Fruit fly (Drosophila melanogaster) whole organism, larva: ENCODE data around the gene Fmr1.

ENCODE experiments used
- noc ChIP-seq: fragments of 200-800 bp; sonication (Bioruptor generic); optimal IDR thresholded peaks from 3 replicates; lab custom pipeline; 2019; ENCODE audit warnings: missing biosample characterization, mild to moderate bottlenecking, missing genetic modification characterization, moderate library complexity

Fmr1 gene

DNA sequence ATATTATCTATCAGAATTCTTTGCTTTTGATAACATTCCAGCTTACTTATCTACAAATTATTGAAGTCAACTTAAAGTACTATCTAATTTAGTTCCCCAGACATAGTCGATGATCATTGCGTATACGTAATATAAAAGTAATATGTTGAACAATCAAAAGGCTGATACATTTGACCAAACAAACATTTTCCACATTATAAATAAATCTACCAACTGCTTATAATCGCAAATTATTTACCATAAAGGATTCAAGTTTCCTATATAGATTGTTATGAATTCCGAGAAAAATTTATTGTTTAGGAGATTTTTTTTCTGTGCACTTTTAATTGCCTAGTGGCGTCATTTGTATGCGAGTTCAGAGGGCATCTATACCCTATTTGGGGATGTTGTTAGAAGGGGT is 23.2 kb downstream of the Fmr1 start:
- no peak for TF ChIP-seq noc (tag; lab: Kevin White, UChicago)

DNA sequence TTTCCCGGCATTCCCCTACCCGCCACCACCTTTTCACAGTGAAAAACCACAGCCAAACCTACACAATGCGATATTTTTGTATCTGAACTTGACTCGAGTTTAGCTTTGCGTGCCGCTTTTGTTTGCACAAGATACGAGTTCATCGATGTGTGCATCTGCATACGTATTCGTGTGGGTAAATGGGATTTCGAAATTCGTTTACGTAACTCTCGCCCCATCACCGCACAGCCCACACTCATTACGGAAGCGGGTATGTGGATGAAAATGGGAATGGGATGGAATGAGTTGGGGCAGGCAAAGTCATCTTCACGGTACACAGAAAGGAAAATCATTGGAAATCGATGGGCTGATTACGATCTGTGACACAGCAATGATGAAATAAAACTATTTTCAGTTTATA is 23.7 kb downstream of the Fmr1 start:
- no peak for TF ChIP-seq noc (tag; lab: Kevin White, UChicago)

DNA sequence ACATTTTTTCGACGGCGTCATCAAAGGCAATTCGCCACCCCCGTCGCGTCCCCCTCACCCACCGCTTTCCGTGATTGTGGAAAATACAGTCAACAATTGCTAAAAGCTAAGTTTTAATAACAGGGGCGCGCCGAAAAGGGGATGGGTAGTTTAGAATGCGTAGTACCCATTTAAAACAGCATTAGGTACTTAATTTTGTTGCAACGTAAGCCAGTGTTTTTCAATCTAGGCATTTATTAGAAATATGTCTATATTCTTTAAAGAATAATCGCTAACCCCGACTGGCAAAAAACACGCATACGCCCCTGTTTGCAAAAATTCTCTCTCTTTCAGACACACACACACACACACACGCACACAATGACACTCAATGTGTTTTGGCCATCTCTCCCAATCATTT is 25.0 kb downstream of the Fmr1 start:
- peak; percentile 93 for TF ChIP-seq noc (tag; lab: Kevin White, UChicago)

DNA sequence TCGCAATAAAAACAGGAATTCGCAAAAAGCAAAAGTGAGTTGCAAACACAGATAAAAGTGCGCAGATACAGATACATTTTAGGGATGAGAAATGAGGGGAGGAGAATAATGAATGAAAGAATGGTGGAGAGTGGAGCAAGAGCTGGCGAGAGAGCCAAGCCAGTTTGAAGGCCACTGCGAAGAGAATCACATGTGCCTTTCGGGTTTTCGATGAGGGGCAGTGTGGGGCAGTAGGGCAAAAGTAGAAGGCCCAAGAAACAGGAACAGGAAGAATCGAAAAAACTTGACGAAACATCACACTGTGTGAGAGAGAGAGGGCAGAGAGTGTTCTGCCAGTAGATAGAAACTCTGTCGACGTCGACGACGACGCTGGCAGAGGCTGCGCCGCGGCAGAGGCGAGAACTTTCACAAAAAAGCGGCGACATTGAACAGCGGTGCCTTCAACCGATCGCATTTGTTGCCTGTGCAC is 25.7 kb downstream of the Fmr1 start:
- TF ChIP-seq noc (tag; lab: Kevin White, UChicago): no peak

DNA sequence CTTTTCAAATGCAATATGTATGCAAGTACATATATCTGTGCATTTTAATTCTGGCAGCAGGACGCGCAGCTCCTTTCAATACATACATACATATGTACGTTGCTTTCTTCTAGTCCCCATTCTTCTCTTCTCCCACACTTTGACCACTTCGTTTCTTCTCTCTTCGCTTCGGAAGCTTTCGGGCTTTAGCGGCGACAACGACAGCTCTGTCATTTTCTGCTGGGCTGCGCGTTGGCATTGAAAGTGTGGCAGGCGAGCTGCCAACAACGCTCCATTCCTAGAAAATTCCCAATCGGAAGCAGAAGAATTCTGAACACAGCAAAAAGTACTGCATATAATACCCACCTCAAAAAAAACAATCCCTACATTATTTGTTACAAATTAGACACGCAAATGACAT is 26.8 kb downstream of the Fmr1 start:
- no peak for TF ChIP-seq noc (tag; lab: Kevin White, UChicago)

DNA sequence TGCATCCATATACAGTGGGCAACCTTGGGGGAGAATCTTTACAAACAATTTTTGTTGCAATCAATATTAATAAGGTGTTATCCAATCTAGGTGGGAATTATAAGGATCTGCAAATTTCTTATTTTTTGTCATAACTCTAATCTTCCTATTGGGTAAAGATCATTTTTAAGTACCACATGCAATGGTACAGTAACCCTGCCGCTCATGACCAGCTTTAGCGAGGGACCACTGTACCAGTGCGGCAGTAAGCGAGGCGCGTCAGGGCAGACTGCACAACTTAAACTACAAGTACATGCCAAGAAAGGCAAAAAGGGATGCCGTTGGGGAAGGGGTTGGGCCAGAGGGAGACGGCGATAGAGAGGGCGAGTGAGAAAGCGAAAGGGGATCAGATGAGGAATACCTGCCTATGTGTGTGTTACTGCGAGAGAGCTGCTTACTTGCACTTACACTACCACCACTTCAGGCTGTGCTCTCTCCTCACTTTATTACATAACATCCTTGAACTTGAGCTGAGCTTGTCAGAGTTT is 27.3 kb downstream of the Fmr1 start:
- no peak for TF ChIP-seq noc (tag; lab: Kevin White, UChicago)

DNA sequence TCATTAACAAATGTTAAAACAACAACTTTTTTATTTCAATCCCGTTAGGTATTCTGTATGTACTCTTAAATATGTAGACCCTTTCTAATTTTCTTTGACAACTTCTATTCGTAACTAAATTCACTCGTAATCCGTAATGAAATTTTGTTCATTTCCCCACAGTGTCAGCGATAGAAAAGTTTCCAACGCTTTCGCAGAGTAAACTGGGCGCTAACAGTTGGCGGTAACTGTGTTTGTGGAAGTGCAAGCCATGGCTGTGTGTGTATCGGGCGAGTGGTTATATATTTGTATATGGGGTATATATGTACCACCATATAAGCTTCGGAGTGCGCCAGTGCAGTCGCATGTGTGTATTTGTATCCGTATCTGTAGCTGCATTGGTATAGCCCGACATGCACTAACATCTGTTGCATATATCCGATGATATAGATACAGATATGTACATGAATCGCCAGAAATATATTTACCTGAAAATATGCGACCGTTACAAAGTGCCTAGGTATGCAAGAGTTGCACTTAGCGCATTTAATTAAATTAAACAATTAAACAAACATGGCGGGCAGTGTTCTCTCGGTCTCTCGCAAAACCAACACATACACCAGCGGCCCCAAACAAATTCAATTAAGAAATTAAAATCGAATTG is 28.3 kb downstream of the Fmr1 start:
- no peak for TF ChIP-seq noc (tag; lab: Kevin White, UChicago)

DNA sequence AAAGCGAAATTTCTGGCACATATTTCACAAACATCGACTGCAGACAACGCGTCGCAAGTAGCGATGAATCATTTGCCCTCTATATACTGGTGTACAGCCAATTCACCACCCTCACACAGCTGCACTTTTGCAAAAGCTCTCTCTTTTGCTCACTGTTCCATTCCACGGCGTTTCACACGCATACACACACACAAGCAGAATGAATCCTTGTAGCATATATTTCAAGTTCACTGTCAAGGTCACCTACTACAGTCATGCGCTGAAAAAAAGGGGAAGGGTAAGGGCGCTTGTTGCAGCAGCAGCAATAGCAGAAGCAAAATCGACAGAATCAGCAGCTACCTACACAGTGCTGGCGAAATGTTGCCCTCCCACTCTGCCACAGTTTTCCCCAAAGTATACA is 29.2 kb downstream of the Fmr1 start:
- TF ChIP-seq noc (tag; lab: Kevin White, UChicago): no peak

DNA sequence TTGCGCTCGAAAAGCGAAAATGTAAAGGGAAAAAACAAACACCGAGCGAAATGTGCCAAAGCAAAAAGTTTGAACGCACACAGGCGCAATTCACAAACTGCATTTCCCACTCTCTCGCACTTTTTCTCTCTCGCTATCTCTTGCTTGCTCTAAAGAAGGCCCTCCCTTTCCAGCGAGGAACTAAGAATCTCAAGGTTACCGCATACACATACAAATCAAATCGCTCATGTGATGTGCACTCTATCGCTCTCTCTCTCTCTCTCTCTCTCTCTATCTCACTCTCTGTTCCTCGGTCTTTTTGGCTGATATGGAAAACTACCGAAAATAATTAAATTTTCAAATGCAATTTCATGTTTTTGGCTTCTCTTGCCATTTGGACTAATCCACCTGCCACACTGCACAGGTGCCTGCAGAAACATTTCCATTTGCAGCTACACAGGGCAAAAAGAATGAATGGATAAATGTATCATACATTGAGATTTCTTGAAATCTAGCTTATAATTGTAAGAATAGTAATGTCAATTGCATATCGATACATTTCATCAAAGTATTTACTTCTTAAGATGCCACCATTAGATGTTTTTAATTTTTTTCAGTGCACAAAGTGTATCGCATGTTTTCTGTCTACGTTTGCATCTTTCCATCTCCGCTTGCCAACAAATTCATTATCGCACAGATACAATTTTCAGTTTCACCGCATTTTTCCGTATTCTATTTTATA is 30.5 kb downstream of the Fmr1 start:
- no peak for TF ChIP-seq noc (tag; lab: Kevin White, UChicago)

DNA sequence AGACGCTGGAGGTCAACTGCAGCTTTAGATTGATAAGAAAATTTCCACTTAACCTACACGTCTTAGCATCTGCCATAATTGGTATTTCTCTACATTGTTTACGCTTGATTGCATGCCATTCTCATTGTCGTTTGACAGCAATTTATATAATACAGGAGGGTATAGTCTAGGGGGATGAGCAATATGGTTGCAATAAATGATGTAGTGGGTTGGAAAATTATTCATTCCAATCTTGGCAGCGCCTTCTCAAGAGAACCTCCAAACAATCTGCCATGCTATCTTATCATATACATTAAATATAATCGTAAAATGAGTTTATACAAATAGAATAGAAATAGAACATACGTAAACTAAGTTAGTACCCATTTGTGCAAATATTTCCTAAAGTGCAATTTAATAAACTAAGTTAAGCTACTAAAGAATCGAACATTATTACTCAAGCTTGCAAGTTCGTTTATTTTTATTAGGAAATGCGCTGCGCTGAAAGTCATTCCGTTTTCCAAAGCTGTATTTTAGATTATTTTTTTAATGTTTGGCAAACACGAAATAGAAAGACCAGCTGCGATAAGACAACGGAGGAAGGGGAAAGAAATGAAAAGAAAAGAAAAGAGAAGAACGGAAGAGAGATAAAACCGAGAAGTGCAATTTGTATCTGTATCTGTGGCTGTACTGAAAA is 31.3 kb downstream of the Fmr1 start:
- no peak for TF ChIP-seq noc (tag; lab: Kevin White, UChicago)

DNA sequence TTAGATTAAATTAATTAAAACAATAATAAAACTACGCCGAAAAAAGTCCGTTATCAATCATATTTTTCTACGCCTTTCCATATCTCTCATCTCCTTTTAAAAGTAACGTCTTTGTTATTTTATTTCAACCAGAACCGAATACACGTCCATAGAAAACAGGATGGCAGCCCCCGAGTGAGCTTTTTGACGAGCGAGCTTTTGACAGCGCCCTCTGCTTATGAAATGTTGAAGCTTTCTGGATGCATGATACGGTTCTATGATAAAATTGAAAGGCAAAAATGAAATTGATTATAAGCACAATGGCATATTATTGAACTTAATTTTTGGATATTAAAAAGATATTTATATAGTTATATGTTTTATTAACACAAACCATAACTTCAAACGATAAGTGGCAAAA is 33.3 kb downstream of the Fmr1 start:
- TF ChIP-seq noc (tag; lab: Kevin White, UChicago): no peak

DNA sequence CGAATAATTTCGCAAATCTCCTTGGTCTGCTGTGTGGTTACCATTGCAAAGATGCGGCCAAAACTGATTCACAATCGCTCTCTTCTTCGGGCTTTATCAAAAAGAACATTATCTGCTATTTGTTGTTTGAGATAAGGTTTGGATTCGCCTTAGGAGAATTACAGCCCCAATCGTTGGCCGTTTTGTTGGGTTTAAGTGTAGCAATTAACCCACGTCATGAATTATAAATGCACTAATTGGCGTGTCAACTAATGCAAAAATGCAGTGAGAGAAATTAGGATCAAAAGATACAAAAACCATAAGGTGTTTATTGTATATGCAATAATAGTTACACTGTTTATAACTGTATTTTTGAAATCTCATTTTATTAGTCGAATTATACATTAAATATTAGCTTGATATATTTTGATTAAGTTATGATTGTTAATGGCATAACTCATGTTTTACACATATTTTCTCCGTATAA is 34.6 kb downstream of the Fmr1 start, which contains the start of gene Alp13:
TSS of gene Alp13 (minus strand) at position 51 of the 466 bp plus-strand sequence.
- TF ChIP-seq noc (tag; lab: Kevin White, UChicago): no peak

DNA sequence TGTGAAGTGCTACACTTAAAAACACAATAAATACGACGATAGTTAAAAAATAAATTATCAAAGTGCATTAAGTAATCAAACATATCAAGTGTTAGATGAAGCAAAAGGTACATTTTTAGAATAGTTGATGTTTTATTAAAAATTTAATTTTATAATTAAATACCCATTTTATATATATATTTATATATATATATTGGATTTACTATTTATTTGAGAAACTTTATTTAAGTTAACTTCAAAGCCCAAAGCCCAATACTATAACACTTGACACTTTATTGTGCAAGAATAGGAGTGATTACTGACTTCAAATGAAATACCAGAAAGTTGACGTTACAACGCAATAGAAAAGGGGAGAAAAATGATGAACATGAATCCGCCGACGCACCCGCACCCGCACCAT is 39.1 kb downstream of the Fmr1 start, which contains the start of gene nerfin-2:
TSS of gene nerfin-2 (plus strand) at position 301 of the 400 bp plus-strand sequence.
- no peak for TF ChIP-seq noc (tag; lab: Kevin White, UChicago)

DNA sequence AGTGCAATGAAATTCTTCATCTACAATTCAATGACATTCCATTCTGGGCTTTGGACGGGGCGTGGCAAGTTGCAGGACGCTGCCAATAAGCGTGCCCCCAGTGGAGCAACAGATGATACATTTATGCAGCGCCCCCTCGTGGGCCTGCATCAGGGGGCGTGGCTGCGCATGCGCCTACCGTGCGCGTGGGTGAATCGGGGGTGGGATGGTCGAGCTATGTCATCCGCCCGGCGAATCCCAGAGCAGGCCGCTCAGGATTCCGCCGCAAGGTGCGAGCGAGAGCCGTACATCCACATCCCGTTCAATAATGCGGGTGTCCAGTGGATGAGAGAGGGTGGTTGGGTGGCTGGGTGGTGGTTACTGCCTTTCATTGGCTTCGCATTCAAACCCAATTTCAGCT is 39.7 kb downstream of the Fmr1 start:
- no peak for TF ChIP-seq noc (tag; lab: Kevin White, UChicago)

DNA sequence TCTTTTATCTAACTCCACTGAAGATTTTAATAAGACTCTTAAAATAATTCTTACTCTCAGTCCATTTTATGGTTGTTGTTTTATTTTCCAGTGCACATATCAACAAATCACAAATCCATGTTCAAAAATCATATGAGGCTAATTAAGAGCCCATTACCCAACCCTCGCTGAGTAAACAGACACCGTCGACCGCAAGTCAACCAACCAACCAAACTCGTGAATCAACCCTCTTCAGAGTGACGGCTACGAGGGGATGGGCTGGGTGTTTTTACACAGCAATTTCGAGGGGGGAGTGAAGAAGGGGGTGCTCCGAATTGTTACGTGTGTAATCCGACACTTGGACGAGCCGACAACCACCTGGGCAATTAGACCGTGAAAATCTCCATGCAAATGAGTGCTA is 41.1 kb downstream of the Fmr1 start:
- TF ChIP-seq noc (tag; lab: Kevin White, UChicago): no peak

DNA sequence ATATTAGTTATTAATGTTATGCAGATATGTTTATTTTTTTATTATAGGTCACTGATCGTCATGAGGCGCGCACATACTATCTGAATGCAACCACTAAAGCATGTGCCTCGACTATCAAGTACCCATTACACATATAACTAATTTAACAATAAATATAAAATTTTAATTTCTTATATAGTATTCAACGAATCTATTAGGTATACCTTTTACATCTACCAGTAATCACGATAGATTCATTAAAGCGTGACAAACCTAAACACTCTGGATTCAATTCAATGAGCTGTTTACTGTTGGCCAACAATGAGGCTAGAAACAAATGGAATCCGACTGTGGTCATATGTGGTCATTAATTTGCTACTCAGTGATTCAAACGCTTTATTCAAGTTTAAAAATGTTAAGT is 42.3 kb downstream of the Fmr1 start, which contains the start of gene CG33784:
TSS of gene CG33784 (plus strand) at position 301 of the 400 bp plus-strand sequence.
- TF ChIP-seq noc (tag; lab: Kevin White, UChicago): no peak
